Worm (Caenorhabditis elegans) whole organism, L1 larva: ENCODE results near the gene srw-71.

Experiments used
- elt-3 ChIP-seq, 6 experiments: fragments of 150-350 bp in 1 of 6; sonication (generic microtip); optimal IDR thresholded peaks; 2 replicates each; lab custom pipeline; 2017 to 2018; ENCODE audit warnings: missing biosample characterization in 6 of 6, missing genetic modification characterization in 6 of 6, inconsistent platforms in 1 of 6
- hlh-4 ChIP-seq: sonication (generic microtip); optimal IDR thresholded peaks from 2 replicates; lab custom pipeline; 2016; ENCODE audit warnings: mild to moderate bottlenecking, missing genetic modification characterization, missing compliant biosample characterization
- lsy-2 ChIP-seq, 2 experiments: fragments of 150-350 bp; optimal IDR thresholded peaks; 2 replicates each; lab custom pipeline; 2014; ENCODE audit warnings: missing biosample characterization in 2 of 2, missing genetic modification characterization in 2 of 2
- nhr-20 ChIP-seq: sonication (generic microtip); optimal IDR thresholded peaks from 2 replicates; lab custom pipeline; 2016; ENCODE audit warnings: mild to moderate bottlenecking, missing genetic modification characterization, missing compliant biosample characterization
- nhr-76 ChIP-seq: sonication (generic microtip); optimal IDR thresholded peaks from 2 replicates; lab custom pipeline; 2017; ENCODE audit warnings: missing biosample characterization, missing genetic modification characterization

ce11 chrV:7395359-7395758, 35.6 kb downstream of the srw-71 start, which contains the start of gene srx-9:
- TF ChIP-seq nhr-76 (tag; lab: Kevin White, UChicago) (no peak), hlh-4 (tag; lab: Kevin White, UChicago) (no peak), nhr-20 (tag; lab: Kevin White, UChicago) (no peak), elt-3 (tag; optimal IDR thresholded peaks at IDR 0.05; lab: Kevin White, UChicago) (no peak), lsy-2 (tag; optimal IDR thresholded peaks at IDR 0.05; lab: Kevin White, UChicago) (no peak)
